Fruit fly (Drosophila melanogaster) whole organism, embryonic: ENCODE results near the gene CG3505.

Experiments used
- BEAF-32 ChIP-seq: fragments of 200-800 bp; sonication (Bioruptor generic); optimal IDR thresholded peaks from 3 replicates; lab custom pipeline; 2017; ENCODE audit warnings: missing biosample characterization, missing genetic modification characterization, mild to moderate bottlenecking, moderate library complexity, missing genetic modification reagents
- Bteb2 ChIP-seq: fragments of 200-800 bp; sonication (Bioruptor generic); optimal IDR thresholded peaks from 2 replicates; lab custom pipeline; 2016; ENCODE audit warnings: missing biosample characterization, missing genetic modification characterization
- CG12219 ChIP-seq: fragments of 200-800 bp; sonication (Bioruptor generic); optimal IDR thresholded peaks from 3 replicates; lab custom pipeline; 2018; ENCODE audit warnings: missing biosample characterization, mild to moderate bottlenecking, missing genetic modification characterization
- CG17186 ChIP-seq: fragments of 200-800 bp; sonication (Bioruptor generic); optimal IDR thresholded peaks from 3 replicates; lab custom pipeline; 2017; ENCODE audit warnings: missing biosample characterization, missing genetic modification reagents, missing genetic modification characterization
- CG17361 ChIP-seq: fragments of 200-800 bp; sonication (Bioruptor generic); IDR thresholded peaks from 3 replicates; pipeline ENCODE4 v1.3.6; 2022; ENCODE audit warnings: missing biosample characterization, missing genetic modification characterization
- CG17385 ChIP-seq: fragments of 200-800 bp; sonication (Bioruptor generic); optimal IDR thresholded peaks from 3 replicates; lab custom pipeline; 2018; ENCODE audit warnings: missing biosample characterization, mild to moderate bottlenecking, missing genetic modification characterization
- CG1792 ChIP-seq: fragments of 200-800 bp; sonication (Bioruptor generic); optimal IDR thresholded peaks from 2 replicates; lab custom pipeline; 2016; ENCODE audit warnings: missing biosample characterization, missing genetic modification characterization
- CG1832 ChIP-seq: fragments of 200-800 bp; sonication (Bioruptor generic); optimal IDR thresholded peaks from 2 replicates; lab custom pipeline; 2017; ENCODE audit warnings: missing biosample characterization, mild to moderate bottlenecking, missing genetic modification characterization, inconsistent platforms
- CG18619 ChIP-seq: fragments of 200-800 bp; sonication (Bioruptor generic); optimal IDR thresholded peaks from 3 replicates; lab custom pipeline; 2017; ENCODE audit warnings: missing biosample characterization, mild to moderate bottlenecking, missing genetic modification characterization
- CG2712 ChIP-seq: fragments of 200-800 bp; optimal IDR thresholded peaks from 3 replicates; lab custom pipeline; 2019; ENCODE audit warnings: missing biosample characterization, mild to moderate bottlenecking, missing genetic modification characterization, moderate library complexity
- CG4617 ChIP-seq: fragments of 200-800 bp; sonication (Bioruptor generic); optimal IDR thresholded peaks from 3 replicates; lab custom pipeline; 2016; ENCODE audit warnings: missing biosample characterization, missing genetic modification characterization, borderline replicate concordance
- CG4820 ChIP-seq: fragments of 200-800 bp; sonication (Bioruptor generic); optimal IDR thresholded peaks from 3 replicates; lab custom pipeline; 2016; ENCODE audit warnings: missing biosample characterization, missing genetic modification characterization
- CG7372 ChIP-seq: fragments of 200-800 bp; sonication (Bioruptor generic); IDR thresholded peaks from 2 replicates; pipeline ENCODE4 v1.3.6; 2022; ENCODE audit warnings: missing biosample characterization, missing genetic modification characterization
- CG7963 ChIP-seq: fragments of 200-800 bp; sonication (Bioruptor generic); IDR thresholded peaks from 3 replicates; pipeline ENCODE4 v1.3.6; 2022; ENCODE audit warnings: missing biosample characterization, missing genetic modification characterization; ENCODE audit not compliant: partially characterized antibody
- CG7987 ChIP-seq: fragments of 200-800 bp; sonication (Bioruptor generic); optimal IDR thresholded peaks from 2 replicates; lab custom pipeline; 2018; ENCODE audit warnings: missing biosample characterization, mild to moderate bottlenecking, missing genetic modification characterization, moderate library complexity
- CG9727 ChIP-seq: fragments of 200-800 bp; sonication (Bioruptor generic); optimal IDR thresholded peaks from 3 replicates; lab custom pipeline; 2017; ENCODE audit warnings: missing biosample characterization, mild to moderate bottlenecking, missing genetic modification characterization
- CrebB ChIP-seq: fragments of 200-800 bp; sonication (Bioruptor generic); optimal IDR thresholded peaks from 3 replicates; lab custom pipeline; 2018; ENCODE audit warnings: missing biosample characterization, mild to moderate bottlenecking, missing genetic modification characterization
- Dek ChIP-seq: fragments of 200-800 bp; sonication (Bioruptor generic); optimal IDR thresholded peaks from 3 replicates; lab custom pipeline; 2019; ENCODE audit warnings: missing biosample characterization, mild to moderate bottlenecking, missing genetic modification characterization, moderate library complexity
- Dll ChIP-seq: fragments of 200-800 bp; sonication (Bioruptor generic); IDR thresholded peaks from 4 replicates; pipeline ENCODE4 v1.3.6; 2022; ENCODE audit warnings: missing biosample characterization, missing genetic modification characterization; ENCODE audit not compliant: partially characterized antibody
- ERR ChIP-seq: fragments of 200-800 bp; sonication (Bioruptor generic); optimal IDR thresholded peaks from 2 replicates; lab custom pipeline; 2016; ENCODE audit warnings: missing biosample characterization, missing genetic modification characterization
- Elba2 ChIP-seq: fragments of 200-800 bp; sonication (Bioruptor generic); optimal IDR thresholded peaks from 3 replicates; lab custom pipeline; 2016; ENCODE audit warnings: missing biosample characterization, missing genetic modification characterization
- Ets97D ChIP-seq: fragments of 200-800 bp; sonication (Bioruptor generic); optimal IDR thresholded peaks from 3 replicates; lab custom pipeline; 2016; ENCODE audit warnings: missing biosample characterization, missing genetic modification characterization
- HmgD ChIP-seq: fragments of 200-800 bp; sonication (Bioruptor generic); optimal IDR thresholded peaks from 3 replicates; lab custom pipeline; 2016; ENCODE audit warnings: missing biosample characterization, missing genetic modification characterization
- Hmr ChIP-seq: fragments of 200-800 bp; sonication (Bioruptor generic); optimal IDR thresholded peaks from 3 replicates; lab custom pipeline; 2017; ENCODE audit warnings: mild to moderate bottlenecking, missing biosample characterization, missing genetic modification reagents, missing genetic modification characterization
- Max ChIP-seq: fragments of 200-800 bp; sonication (Bioruptor generic); optimal IDR thresholded peaks from 2 replicates; lab custom pipeline; 2016; ENCODE audit warnings: missing biosample characterization, mild to moderate bottlenecking, missing genetic modification characterization
- Meics ChIP-seq: fragments of 200-800 bp; sonication (Bioruptor generic); optimal IDR thresholded peaks from 2 replicates; lab custom pipeline; 2017; ENCODE audit warnings: missing biosample characterization, mild to moderate bottlenecking, missing genetic modification characterization
- al ChIP-seq: fragments of 200-800 bp; sonication (Bioruptor generic); IDR thresholded peaks from 2 replicates; pipeline ENCODE4 v1.3.6; 2022; ENCODE audit warnings: missing biosample characterization, missing genetic modification characterization
- bbx ChIP-seq: fragments of 200-800 bp; sonication (Bioruptor generic); IDR thresholded peaks from 2 replicates; pipeline ENCODE4 v1.3.6; 2022; ENCODE audit warnings: missing biosample characterization, missing genetic modification characterization; ENCODE audit not compliant: partially characterized antibody
- caup ChIP-seq: fragments of 200-800 bp; sonication (Bioruptor generic); optimal IDR thresholded peaks from 3 replicates; lab custom pipeline; 2017; ENCODE audit warnings: missing biosample characterization, mild to moderate bottlenecking, missing genetic modification characterization, moderate library complexity; ENCODE audit not compliant: severe bottlenecking
- croc ChIP-seq: fragments of 200-800 bp; sonication (Bioruptor generic); conservative IDR thresholded peaks from 3 replicates; pipeline ENCODE4 v1.3.6; 2022; ENCODE audit warnings: missing biosample characterization, missing genetic modification characterization
- cwo ChIP-seq: fragments of 200-800 bp; sonication (Bioruptor generic); optimal IDR thresholded peaks from 3 replicates; lab custom pipeline; 2017; ENCODE audit warnings: missing biosample characterization, missing genetic modification characterization, mild to moderate bottlenecking, moderate library complexity, missing genetic modification reagents
- dmrt11E ChIP-seq: fragments of 200-800 bp; sonication (Bioruptor generic); optimal IDR thresholded peaks from 3 replicates; lab custom pipeline; 2018; ENCODE audit warnings: missing biosample characterization, mild to moderate bottlenecking, missing genetic modification characterization, moderate library complexity
- dysf ChIP-seq: fragments of 200-800 bp; sonication (Bioruptor generic); IDR thresholded peaks from 3 replicates; pipeline ENCODE4 v1.3.6; 2022; ENCODE audit warnings: missing biosample characterization, missing genetic modification characterization
- eve ChIP-seq, 2 experiments: fragments of >200 bp; optimal IDR thresholded peaks; 2 replicates each; lab custom pipeline; 2017; ENCODE audit warnings: missing biosample characterization in 2 of 2, missing genetic modification characterization in 2 of 2
- gcm2 ChIP-seq: fragments of 200-800 bp; sonication (Bioruptor generic); optimal IDR thresholded peaks from 2 replicates; lab custom pipeline; 2016; ENCODE audit warnings: missing biosample characterization, missing genetic modification characterization
- gsb-n ChIP-seq: fragments of 200-800 bp; sonication (Bioruptor generic); optimal IDR thresholded peaks from 3 replicates; lab custom pipeline; 2018; ENCODE audit warnings: missing biosample characterization, mild to moderate bottlenecking, missing genetic modification characterization
- ham ChIP-seq: fragments of 200-800 bp; sonication (Bioruptor generic); IDR thresholded peaks from 2 replicates; pipeline ENCODE4 v1.3.6; 2022; ENCODE audit warnings: missing biosample characterization, missing genetic modification characterization
- hbn ChIP-seq: fragments of 200-800 bp; sonication (Bioruptor generic); IDR thresholded peaks from 2 replicates; pipeline ENCODE4 v1.3.6; 2022; ENCODE audit warnings: missing biosample characterization, missing genetic modification characterization; ENCODE audit not compliant: partially characterized antibody
- lbe ChIP-seq: fragments of 200-800 bp; sonication (Bioruptor generic); optimal IDR thresholded peaks from 2 replicates; lab custom pipeline; 2016; ENCODE audit warnings: missing biosample characterization, mild to moderate bottlenecking, missing genetic modification characterization
- lilli ChIP-seq: fragments of 200-800 bp; sonication (Bioruptor generic); optimal IDR thresholded peaks from 3 replicates; lab custom pipeline; 2016; ENCODE audit warnings: missing biosample characterization, missing genetic modification characterization
- nerfin-2 ChIP-seq: fragments of 200-800 bp; sonication (Bioruptor generic); IDR thresholded peaks from 2 replicates; pipeline ENCODE4 v1.3.6; 2022; ENCODE audit warnings: missing biosample characterization, missing genetic modification characterization; ENCODE audit not compliant: partially characterized antibody
- phol ChIP-seq: fragments of 200-800 bp; sonication (Bioruptor generic); optimal IDR thresholded peaks from 3 replicates; lab custom pipeline; 2018; ENCODE audit warnings: missing biosample characterization, mild to moderate bottlenecking, missing genetic modification characterization, moderate library complexity
- sob ChIP-seq: fragments of 200-800 bp; sonication (Bioruptor generic); IDR thresholded peaks from 2 replicates; pipeline ENCODE4 v1.3.6; 2022; ENCODE audit warnings: missing biosample characterization, missing genetic modification characterization
- toy ChIP-seq: fragments of 200-800 bp; sonication (Bioruptor generic); IDR thresholded peaks from 2 replicates; pipeline ENCODE4 v1.3.6; 2022; ENCODE audit warnings: missing biosample characterization, missing genetic modification characterization
- unc-4 ChIP-seq: fragments of 200-800 bp; sonication (Bioruptor generic); IDR thresholded peaks from 2 replicates; pipeline ENCODE4 v1.3.6; 2022; ENCODE audit warnings: missing biosample characterization, missing genetic modification characterization; ENCODE audit not compliant: partially characterized antibody
- unpg ChIP-seq: fragments of 200-800 bp; sonication (Bioruptor generic); optimal IDR thresholded peaks from 3 replicates; lab custom pipeline; 2018; ENCODE audit warnings: missing biosample characterization, mild to moderate bottlenecking, missing genetic modification characterization, moderate library complexity
- usp ChIP-seq: fragments of >200 bp; optimal IDR thresholded peaks from 2 replicates; lab custom pipeline; 2017; ENCODE audit warnings: missing biosample characterization, missing genetic modification characterization

Gene CG3505

dm6 chr3R:14625215-14626156, 31.8 kb upstream of the CG3505 start, which contains the start of the genes put and His4r (continued):
- TF ChIP-seq CrebB (tag; lab: Kevin White, UChicago): peak; percentile 45
- peak; percentile 61 for TF ChIP-seq Hmr (GFP tag; lab: Kevin White, UChicago)
- peak; percentile 94 for TF ChIP-seq CG4617 (GFP tag; lab: Kevin White, UChicago)
- peak; percentile 74 for TF ChIP-seq HmgD (GFP tag; lab: Kevin White, UChicago)
- TF ChIP-seq phol (tag; lab: Kevin White, UChicago): peak; percentile 91
- no peak for TF ChIP-seq cwo (GFP tag; lab: Kevin White, UChicago)
- TF ChIP-seq toy (GFP tag; lab: Robert Waterston, UW): no peak
- TF ChIP-seq usp: no peak
- TF ChIP-seq Ets97D (GFP tag; lab: Kevin White, UChicago): peak; percentile 82
- peak; percentile 42; the same call in 1 of the 4 replicates for TF ChIP-seq Dll (GFP tag; lab: Robert Waterston, UW)
- peak; percentile 62 for TF ChIP-seq bbx (GFP tag; lab: Robert Waterston, UW)
- TF ChIP-seq Max (GFP tag; lab: Kevin White, UChicago): peak; percentile 39
- peak; percentile 40 for TF ChIP-seq CG2712
- no peak for TF ChIP-seq eve (GFP tag; optimal IDR thresholded peaks at IDR 0.05; lab: Kevin White, UChicago)
- peak; percentile 91 for TF ChIP-seq CG17186 (GFP tag; lab: Kevin White, UChicago)
- no peak for TF ChIP-seq CG17385 (GFP tag; lab: Kevin White, UChicago)
- no peak for TF ChIP-seq CG4820
- no peak for TF ChIP-seq dysf (GFP tag; lab: Robert Waterston, UW)
- TF ChIP-seq lbe (GFP tag; lab: Kevin White, UChicago): peak; percentile 28
- TF ChIP-seq Meics (GFP tag; lab: Kevin White, UChicago): peak; percentile 48
- TF ChIP-seq ham: no peak
- TF ChIP-seq Dek (tag; lab: Kevin White, UChicago): peak; percentile 31
- peak; percentile 12 for TF ChIP-seq Bteb2 (GFP tag; lab: Kevin White, UChicago)
- no peak for TF ChIP-seq dmrt11E (tag; lab: Kevin White, UChicago)
- TF ChIP-seq CG1792 (GFP tag; lab: Kevin White, UChicago): peak; percentile 8
- peak; percentile 30 for TF ChIP-seq CG7987 (GFP tag; lab: Kevin White, UChicago)
- TF ChIP-seq lilli (GFP tag; lab: Kevin White, UChicago): no peak
- TF ChIP-seq CG7372 (GFP tag; lab: Robert Waterston, UW): peak; percentile 29; the same call in 1 of the 2 replicates
- TF ChIP-seq croc (GFP tag; lab: Robert Waterston, UW): no peak
- TF ChIP-seq nerfin-2 (GFP tag; lab: Robert Waterston, UW): peak; percentile 20; the same call in 1 of the 2 replicates
- peak; percentile 36 for TF ChIP-seq unpg (GFP tag; lab: Kevin White, UChicago)
- no peak for TF ChIP-seq gcm2 (GFP tag; lab: Kevin White, UChicago)
- peak; percentile 55 for TF ChIP-seq hbn
- TF ChIP-seq CG9727 (GFP tag; lab: Kevin White, UChicago): peak; percentile 2
- TF ChIP-seq unc-4 (GFP tag; lab: Robert Waterston, UW): peak; percentile 50; the same call in 1 of the 2 replicates
- TF ChIP-seq BEAF-32 (GFP tag; lab: Kevin White, UChicago): peak; percentile 69
- no peak for TF ChIP-seq CG1832 (GFP tag; lab: Kevin White, UChicago)
- no peak for TF ChIP-seq CG18619 (GFP tag; lab: Kevin White, UChicago)
- TF ChIP-seq CG7963: peak; percentile 58; the same call in 2 of the 3 replicates
- TF ChIP-seq CG17361: peak; percentile 37; the same call in 1 of the 3 replicates
- no peak for TF ChIP-seq Elba2 (GFP tag; lab: Kevin White, UChicago)
- TF ChIP-seq ERR (GFP tag; lab: Kevin White, UChicago): peak; percentile 31
- TF ChIP-seq sob (GFP tag; lab: Robert Waterston, UW): peak; percentile 56
- TF ChIP-seq CG12219 (GFP tag; lab: Kevin White, UChicago): no peak
- peak; percentile 43 for TF ChIP-seq gsb-n (tag; lab: Kevin White, UChicago)
- no peak for TF ChIP-seq caup (GFP tag; lab: Kevin White, UChicago)
- TF ChIP-seq al: no peak
